Fruit fly (Drosophila melanogaster): ENCODE data around the gene CG3558.

CG3558 gene

dm6 chr2L:2957547-2958174 lies 35.0 kb upstream of the CG3558 start (continued):
- TF ChIP-seq ssp (GFP tag; IDR thresholded peaks at IDR 0.05) (peak; percentile 38; the same call in 1 of the 2 replicates), onecut (GFP tag; IDR thresholded peaks at IDR 0.05) (peak; percentile 48), row (GFP tag; IDR thresholded peaks at IDR 0.05) (peak; percentile 57), CG6813 (GFP tag; optimal IDR thresholded peaks at IDR 0.05) (no peak), hth (optimal IDR thresholded peaks at IDR 0.05) (no peak), Mrtf (GFP tag; IDR thresholded peaks at IDR 0.05) (no peak), ab (GFP tag; optimal IDR thresholded peaks at IDR 0.05) (no peak), CG10147 (GFP tag; optimal IDR thresholded peaks at IDR 0.05) (no peak), nerfin-2 (GFP tag; IDR thresholded peaks at IDR 0.05; ENCODE audit: partially characterized antibody) (no peak), BtbVII (GFP tag; optimal IDR thresholded peaks at IDR 0.05) (no peak), Eip74EF (GFP tag; optimal IDR thresholded peaks at IDR 0.05) (peak in 1 of 2 experiments; percentile 36), schlank (tag; optimal IDR thresholded peaks at IDR 0.05) (no peak), run (tag; optimal IDR thresholded peaks at IDR 0.05) (no peak), eve (GFP tag; optimal IDR thresholded peaks at IDR 0.05) (no peak), CG11093 (GFP tag; IDR thresholded peaks at IDR 0.05) (0 out of 3 replicates have a peak, but pooled peaks have one; percentile 19), Chrac-16 (GFP tag; optimal IDR thresholded peaks at IDR 0.05) (no peak), CG4282 (GFP tag; optimal IDR thresholded peaks at IDR 0.05) (no peak), CG15011 (GFP tag; optimal IDR thresholded peaks at IDR 0.05) (no peak), Mad (GFP tag; optimal IDR thresholded peaks at IDR 0.05) (peak; percentile 30), Trl (optimal IDR thresholded peaks at IDR 0.05) (peak; percentile 10 to 59), Trl (GFP tag; optimal IDR thresholded peaks at IDR 0.05) (no peak), crc (GFP tag; optimal IDR thresholded peaks at IDR 0.05) (no peak), ttk (GFP tag; IDR thresholded peaks at IDR 0.05) (no peak), CG34224 (GFP tag; IDR thresholded peaks at IDR 0.05; ENCODE audit: partially characterized antibody) (no peak), btn (GFP tag; optimal IDR thresholded peaks at IDR 0.05) (no peak), CG11456 (GFP tag; IDR thresholded peaks at IDR 0.05) (no peak), lov (optimal IDR thresholded peaks at IDR 0.05) (no peak), lov (GFP tag; IDR thresholded peaks at IDR 0.05) (no peak), Rfx (GFP tag; IDR thresholded peaks at IDR 0.05) (peak; percentile 13; the same call in 1 of the 2 replicates), CG4360 (GFP tag; IDR thresholded peaks at IDR 0.05) (no peak), Vsx1 (GFP tag; optimal IDR thresholded peaks at IDR 0.05) (no peak), knrl (GFP tag; IDR thresholded peaks at IDR 0.05; ENCODE audit: partially characterized antibody) (peak; percentile 45; the same call in 2 of the 3 replicates), CG14860 (GFP tag; IDR thresholded peaks at IDR 0.05; ENCODE audit: partially characterized antibody) (no peak), trh (GFP tag; optimal IDR thresholded peaks at IDR 0.05) (no peak), CG1233 (GFP tag; optimal IDR thresholded peaks at IDR 0.05) (peak; percentile 2), kah (GFP tag; optimal IDR thresholded peaks at IDR 0.05) (no peak), Lim3 (GFP tag; IDR thresholded peaks at IDR 0.05) (no peak), shn (GFP tag; optimal IDR thresholded peaks at IDR 0.05) (no peak), CG16779 (GFP tag; IDR thresholded peaks at IDR 0.05) (no peak), Abd-B (GFP tag; optimal IDR thresholded peaks at IDR 0.05) (peak; percentile 80), CG12299 (tag; optimal IDR thresholded peaks at IDR 0.05) (no peak), sens (GFP tag) (peak; percentile 95), fd3F (GFP tag; optimal IDR thresholded peaks at IDR 0.05) (no peak), CG12769 (tag; optimal IDR thresholded peaks at IDR 0.05) (no peak), CG43689 (GFP tag; IDR thresholded peaks at IDR 0.05) (no peak), tup (GFP tag; optimal IDR thresholded peaks at IDR 0.05) (no peak), Ets65A (GFP tag) (no peak), CG31388 (GFP tag; optimal IDR thresholded peaks at IDR 0.05) (no peak), kay (GFP tag; optimal IDR thresholded peaks at IDR 0.05) (no peak), CG6689 (GFP tag; IDR thresholded peaks at IDR 0.05) (peak; percentile 71), her (GFP tag; optimal IDR thresholded peaks at IDR 0.05) (no peak), fd102C (GFP tag; optimal IDR thresholded peaks at IDR 0.05) (no peak)
